Fruit fly (Drosophila melanogaster): ENCODE measurements around the gene CG12985.

- TF ChIP-seq CG15710 (tag; optimal IDR thresholded peaks at IDR 0.05) (no peak), Pif1A (GFP tag; optimal IDR thresholded peaks at IDR 0.05) (no peak), CG4496 (GFP tag; IDR thresholded peaks at IDR 0.05) (no peak), CG32121 (GFP tag; IDR thresholded peaks at IDR 0.05) (no peak)
Measured at dm6 chrX:17834754-17835153, 48.8 kb upstream of the CG12985 start.

Data from whole organism, pupa.